Fruit fly (Drosophila melanogaster) whole organism, embryonic: ENCODE results near the gene drongo.

Source experiments
- CG11085 ChIP-seq: fragments of 200-800 bp; sonication (Bioruptor generic); IDR thresholded peaks from 2 replicates; pipeline ENCODE4 v1.3.6; 2022; ENCODE audit warnings: missing biosample characterization, missing genetic modification characterization
- CG11695 ChIP-seq: fragments of 200-800 bp; sonication (Bioruptor generic); IDR thresholded peaks from 3 replicates; pipeline ENCODE4 v1.3.6; 2022; ENCODE audit warnings: missing biosample characterization, missing genetic modification characterization
- CG12236 ChIP-seq: fragments of 200-800 bp; sonication (Bioruptor generic); optimal IDR thresholded peaks from 2 replicates; lab custom pipeline; 2016; ENCODE audit warnings: missing biosample characterization, missing genetic modification characterization
- CG12391 ChIP-seq: fragments of 200-800 bp; sonication (Bioruptor generic); optimal IDR thresholded peaks from 3 replicates; lab custom pipeline; 2018; ENCODE audit warnings: missing biosample characterization, mild to moderate bottlenecking, missing genetic modification characterization, moderate library complexity
- CG14965 ChIP-seq: fragments of 200-800 bp; sonication (Bioruptor generic); optimal IDR thresholded peaks from 2 replicates; lab custom pipeline; 2016; ENCODE audit warnings: missing biosample characterization, missing genetic modification characterization, borderline replicate concordance
- CG16815 ChIP-seq: fragments of 200-800 bp; sonication (Bioruptor generic); optimal IDR thresholded peaks from 3 replicates; lab custom pipeline; 2017; ENCODE audit warnings: missing biosample characterization, mild to moderate bottlenecking, missing genetic modification characterization
- CG17186 ChIP-seq: fragments of 200-800 bp; sonication (Bioruptor generic); optimal IDR thresholded peaks from 3 replicates; lab custom pipeline; 2017; ENCODE audit warnings: missing biosample characterization, missing genetic modification reagents, missing genetic modification characterization
- CG18619 ChIP-seq: fragments of 200-800 bp; sonication (Bioruptor generic); optimal IDR thresholded peaks from 3 replicates; lab custom pipeline; 2017; ENCODE audit warnings: missing biosample characterization, mild to moderate bottlenecking, missing genetic modification characterization
- CG30431 ChIP-seq: fragments of 200-800 bp; sonication (Bioruptor generic); optimal IDR thresholded peaks from 2 replicates; lab custom pipeline; 2017; ENCODE audit warnings: missing biosample characterization, missing genetic modification characterization
- CG3281 ChIP-seq: fragments of 200-800 bp; sonication (Bioruptor generic); optimal IDR thresholded peaks from 3 replicates; lab custom pipeline; 2017; ENCODE audit warnings: missing biosample characterization, mild to moderate bottlenecking, missing genetic modification characterization
- CG3407 ChIP-seq: fragments of 200-800 bp; sonication (Bioruptor generic); optimal IDR thresholded peaks from 2 replicates; lab custom pipeline; 2018; ENCODE audit warnings: missing biosample characterization, mild to moderate bottlenecking, missing genetic modification characterization
- CG6689 ChIP-seq: fragments of 200-800 bp; sonication (Bioruptor generic); IDR thresholded peaks from 2 replicates; pipeline ENCODE4 v1.3.6; 2022; ENCODE audit warnings: missing biosample characterization, missing genetic modification characterization
- CG7357 ChIP-seq: fragments of 200-800 bp; sonication (Bioruptor generic); IDR thresholded peaks from 3 replicates; pipeline ENCODE4 v1.3.6; 2022; ENCODE audit warnings: missing biosample characterization, missing genetic modification characterization
- CG8290 ChIP-seq, 3 experiments: fragments of 200-800 bp; sonication (Bioruptor generic); optimal IDR thresholded peaks; 2 replicates each; lab custom pipeline; 2016 to 2019; ENCODE audit warnings: missing biosample characterization in 3 of 3, missing genetic modification characterization in 3 of 3, mild to moderate bottlenecking in 2 of 3, moderate library complexity in 1 of 3
- CG9817 ChIP-seq: fragments of 200-800 bp; sonication (Bioruptor generic); optimal IDR thresholded peaks from 2 replicates; lab custom pipeline; 2018; ENCODE audit warnings: missing biosample characterization, mild to moderate bottlenecking, missing genetic modification characterization, moderate library complexity
- CG9876 ChIP-seq: fragments of 200-800 bp; sonication (Bioruptor generic); optimal IDR thresholded peaks from 2 replicates; lab custom pipeline; 2016; ENCODE audit warnings: missing biosample characterization, missing genetic modification characterization
- Dip3 ChIP-seq: fragments of 200-800 bp; sonication (Bioruptor generic); optimal IDR thresholded peaks from 3 replicates; lab custom pipeline; 2016; ENCODE audit warnings: missing biosample characterization, missing genetic modification characterization
- Drgx ChIP-seq: fragments of 200-800 bp; sonication (Bioruptor generic); IDR thresholded peaks from 2 replicates; pipeline ENCODE4 v1.3.6; 2022; ENCODE audit warnings: missing biosample characterization, missing genetic modification characterization
- E2f1 ChIP-seq: fragments of 200-800 bp; sonication (Bioruptor generic); IDR thresholded peaks from 2 replicates; pipeline ENCODE4 v1.3.6; 2022; ENCODE audit warnings: missing biosample characterization, missing genetic modification characterization
- ERR ChIP-seq: fragments of 200-800 bp; sonication (Bioruptor generic); optimal IDR thresholded peaks from 2 replicates; lab custom pipeline; 2016; ENCODE audit warnings: missing biosample characterization, missing genetic modification characterization
- Elba2 ChIP-seq: fragments of 200-800 bp; sonication (Bioruptor generic); optimal IDR thresholded peaks from 3 replicates; lab custom pipeline; 2016; ENCODE audit warnings: missing biosample characterization, missing genetic modification characterization
- Fer3 ChIP-seq: fragments of 200-800 bp; sonication (Bioruptor generic); optimal IDR thresholded peaks from 2 replicates; lab custom pipeline; 2018; ENCODE audit warnings: missing biosample characterization, mild to moderate bottlenecking, missing genetic modification characterization, moderate library complexity
- HLH3B ChIP-seq: fragments of 200-800 bp; sonication (Bioruptor generic); IDR thresholded peaks from 2 replicates; pipeline ENCODE4 v1.3.6; 2022; ENCODE audit warnings: missing biosample characterization, missing genetic modification characterization
- HLHmδ ChIP-seq: fragments of 200-800 bp; sonication (Bioruptor generic); optimal IDR thresholded peaks from 2 replicates; lab custom pipeline; 2018; ENCODE audit warnings: missing biosample characterization, mild to moderate bottlenecking, missing genetic modification characterization, moderate library complexity
- HmgD ChIP-seq: fragments of 200-800 bp; sonication (Bioruptor generic); optimal IDR thresholded peaks from 3 replicates; lab custom pipeline; 2016; ENCODE audit warnings: missing biosample characterization, missing genetic modification characterization
- Lhr ChIP-seq: fragments of 200-800 bp; sonication (Bioruptor generic); optimal IDR thresholded peaks from 3 replicates; lab custom pipeline; 2017; ENCODE audit warnings: mild to moderate bottlenecking, missing biosample characterization, missing genetic modification reagents, missing genetic modification characterization
- Nf-YC ChIP-seq: fragments of 200-800 bp; optimal IDR thresholded peaks from 3 replicates; lab custom pipeline; 2019; ENCODE audit warnings: missing biosample characterization, mild to moderate bottlenecking, missing genetic modification characterization, moderate library complexity
- Oli ChIP-seq: fragments of 200-800 bp; sonication (Bioruptor generic); optimal IDR thresholded peaks from 2 replicates; lab custom pipeline; 2018; ENCODE audit warnings: missing biosample characterization, mild to moderate bottlenecking, missing genetic modification characterization, moderate library complexity
- Rx ChIP-seq: fragments of 200-800 bp; sonication (Bioruptor generic); IDR thresholded peaks from 2 replicates; pipeline ENCODE4 v1.3.6; 2022; ENCODE audit warnings: missing biosample characterization, missing genetic modification characterization
- Taf1 ChIP-seq: fragments of 200-800 bp; sonication (Bioruptor generic); IDR thresholded peaks from 2 replicates; pipeline ENCODE4 v1.3.6; 2022; ENCODE audit warnings: missing biosample characterization, missing genetic modification characterization
- Vsx1 ChIP-seq: fragments of 200-800 bp; sonication (Bioruptor generic); optimal IDR thresholded peaks from 2 replicates; lab custom pipeline; 2017; ENCODE audit warnings: missing biosample characterization, mild to moderate bottlenecking, missing genetic modification characterization, missing genetic modification reagents
- bigmax ChIP-seq: fragments of 200-800 bp; sonication (Bioruptor generic); optimal IDR thresholded peaks from 2 replicates; lab custom pipeline; 2018; ENCODE audit warnings: missing biosample characterization, mild to moderate bottlenecking, missing genetic modification characterization
- bowl ChIP-seq: fragments of 200-800 bp; sonication (Bioruptor generic); IDR thresholded peaks from 2 replicates; pipeline ENCODE4 v1.3.6; 2022; ENCODE audit warnings: missing biosample characterization, missing genetic modification characterization
- dan ChIP-seq: fragments of 200-800 bp; sonication (Bioruptor generic); IDR thresholded peaks from 2 replicates; pipeline ENCODE4 v1.3.6; 2022; ENCODE audit warnings: missing biosample characterization, missing genetic modification characterization
- danr ChIP-seq: fragments of 200-800 bp; sonication (Bioruptor generic); IDR thresholded peaks from 2 replicates; pipeline ENCODE4 v1.3.6; 2022; ENCODE audit warnings: missing biosample characterization, missing genetic modification characterization
- esg ChIP-seq: fragments of 200-800 bp; sonication (Bioruptor generic); conservative IDR thresholded peaks from 2 replicates; pipeline ENCODE4 v1.3.6; 2022; ENCODE audit warnings: missing biosample characterization, missing genetic modification characterization
- eve ChIP-seq, 2 experiments: fragments of >200 bp; optimal IDR thresholded peaks; 2 replicates each; lab custom pipeline; 2017; ENCODE audit warnings: missing biosample characterization in 2 of 2, missing genetic modification characterization in 2 of 2
- ewg ChIP-seq: fragments of 200-800 bp; sonication (Bioruptor generic); optimal IDR thresholded peaks from 3 replicates; lab custom pipeline; 2017; ENCODE audit warnings: mild to moderate bottlenecking, missing biosample characterization, missing genetic modification reagents, missing genetic modification characterization
- lilli ChIP-seq: fragments of 200-800 bp; sonication (Bioruptor generic); optimal IDR thresholded peaks from 3 replicates; lab custom pipeline; 2016; ENCODE audit warnings: missing biosample characterization, missing genetic modification characterization
- nom ChIP-seq: fragments of 200-800 bp; sonication (Bioruptor generic); optimal IDR thresholded peaks from 2 replicates; lab custom pipeline; 2017; ENCODE audit warnings: missing biosample characterization, missing genetic modification characterization, mild to moderate bottlenecking, moderate library complexity, missing genetic modification reagents
- prd ChIP-seq, 3 experiments: fragments of >200 bp in 2 of 3; fragments of 200-800 bp in 1 of 3; sonication (Bioruptor generic) in 1 of 3; optimal IDR thresholded peaks in 2 of 3; IDR thresholded peaks in 1 of 3; 2 replicates in 2 of 3; 3 replicates in 1 of 3; pipeline versions ENCODE4 v1.3.6 to Lab custom; 2017 to 2022; ENCODE audit warnings: missing biosample characterization in 1 of 3, missing genetic modification characterization in 1 of 3
- sd ChIP-seq: fragments of 200-800 bp; sonication (Bioruptor generic); optimal IDR thresholded peaks from 3 replicates; lab custom pipeline; 2018; ENCODE audit warnings: missing biosample characterization, mild to moderate bottlenecking, missing genetic modification characterization, moderate library complexity
- sima ChIP-seq: fragments of 200-800 bp; sonication (Bioruptor generic); optimal IDR thresholded peaks from 2 replicates; lab custom pipeline; 2016; ENCODE audit warnings: missing biosample characterization, missing genetic modification characterization
- so ChIP-seq: fragments of 200-800 bp; sonication (Bioruptor generic); IDR thresholded peaks from 3 replicates; pipeline ENCODE4 v1.3.6; 2022; ENCODE audit warnings: missing biosample characterization, missing genetic modification characterization
- ttk ChIP-seq: fragments of 200-800 bp; sonication (Bioruptor generic); IDR thresholded peaks from 2 replicates; pipeline ENCODE4 v2.1.2; 2022; ENCODE audit warnings: missing biosample characterization, missing genetic modification characterization
- twi ChIP-seq: fragments of 200-800 bp; optimal IDR thresholded peaks from 2 replicates; lab custom pipeline; 2019; ENCODE audit warnings: missing biosample characterization, mild to moderate bottlenecking, missing genetic modification characterization, moderate library complexity
- vnd ChIP-seq: fragments of 200-800 bp; sonication (Bioruptor generic); IDR thresholded peaks from 3 replicates; pipeline ENCODE4 v1.3.6; 2022; ENCODE audit warnings: missing biosample characterization, missing genetic modification characterization; ENCODE audit not compliant: partially characterized antibody
- z ChIP-seq: fragments of 200-800 bp; sonication (Bioruptor generic); IDR thresholded peaks from 3 replicates; pipeline ENCODE4 v1.3.6; 2022; ENCODE audit warnings: missing biosample characterization, missing genetic modification characterization

Gene drongo

dm6 chr2L:866950-867744 is 16.3 kb upstream of the drongo start (continued):
- peak; percentile 89 for TF ChIP-seq CG11085
- peak; percentile 96 for TF ChIP-seq lilli (GFP tag; lab: Kevin White, UChicago)
- TF ChIP-seq HLH3B, result peak; percentile 96
- peak; percentile 88 for TF ChIP-seq CG8290 (GFP tag; optimal IDR thresholded peaks at IDR 0.05; lab: Kevin White, UChicago)
- TF ChIP-seq CG8290 (tag; optimal IDR thresholded peaks at IDR 0.05; lab: Kevin White, UChicago), result peak; percentile 26 to 98
- peak; percentile 86 for TF ChIP-seq CG16815 (GFP tag; lab: Kevin White, UChicago)
- TF ChIP-seq CG7357 (GFP tag; lab: Robert Waterston, UW), result peak; percentile 84
- peak; percentile 83 for TF ChIP-seq twi
- peak; percentile 93 for TF ChIP-seq CG12391 (tag; lab: Kevin White, UChicago)
- no peak for TF ChIP-seq CG14965 (GFP tag; lab: Kevin White, UChicago)
- TF ChIP-seq danr, result peak; percentile 84
- TF ChIP-seq CG17186 (GFP tag; lab: Kevin White, UChicago), result peak; percentile 2
- peak; percentile 62 for TF ChIP-seq nom
- no peak for TF ChIP-seq z (GFP tag; lab: Robert Waterston, UW)
- TF ChIP-seq so (GFP tag; lab: Robert Waterston, UW), result peak; percentile 93
- peak; percentile 66; the same call in 1 of the 2 replicates for TF ChIP-seq dan
- peak; percentile 81 for TF ChIP-seq CG3407 (GFP tag; lab: Kevin White, UChicago)
- peak; percentile 63 for TF ChIP-seq Lhr
- TF ChIP-seq HmgD (GFP tag; lab: Kevin White, UChicago), result no peak
- TF ChIP-seq HLHmδ (GFP tag; lab: Kevin White, UChicago), result no peak
- TF ChIP-seq eve (GFP tag; optimal IDR thresholded peaks at IDR 0.05; lab: Kevin White, UChicago), result no peak
- TF ChIP-seq Drgx (GFP tag; lab: Robert Waterston, UW), result peak; percentile 97
- peak; percentile 53 for TF ChIP-seq CG9876 (GFP tag; lab: Kevin White, UChicago)
- TF ChIP-seq bowl, result peak; percentile 89
- peak; percentile 91 for TF ChIP-seq Taf1
- peak; percentile 81 for TF ChIP-seq CG30431 (GFP tag; lab: Kevin White, UChicago)
- TF ChIP-seq Dip3 (GFP tag; lab: Kevin White, UChicago), result peak; percentile 89
- peak; percentile 26 for TF ChIP-seq bigmax
- TF ChIP-seq CG6689 (GFP tag; lab: Robert Waterston, UW), result peak; percentile 93
- peak; percentile 90 for TF ChIP-seq ttk
- TF ChIP-seq esg (GFP tag; lab: Robert Waterston, UW), result peak; percentile 92
- peak; percentile 90 for TF ChIP-seq Rx (GFP tag; lab: Robert Waterston, UW)
- TF ChIP-seq sd (tag; lab: Kevin White, UChicago), result peak; percentile 99
- TF ChIP-seq CG9817, result peak; percentile 96
- peak; percentile 70 for TF ChIP-seq CG12236 (GFP tag; lab: Kevin White, UChicago)
- TF ChIP-seq ewg (GFP tag; lab: Kevin White, UChicago), result peak; percentile 71
- peak; percentile 91 for TF ChIP-seq Elba2 (GFP tag; lab: Kevin White, UChicago)
- TF ChIP-seq CG11695, result peak; percentile 92
- TF ChIP-seq vnd (GFP tag; lab: Robert Waterston, UW), result no peak
- TF ChIP-seq prd (optimal IDR thresholded peaks at IDR 0.05; lab: Kevin White, UChicago), result no peak
- peak; percentile 97 for TF ChIP-seq prd (GFP tag; IDR thresholded peaks at IDR 0.05; lab: Robert Waterston, UW)
- peak; percentile 87 for TF ChIP-seq CG18619 (GFP tag; lab: Kevin White, UChicago)
- TF ChIP-seq ERR (GFP tag; lab: Kevin White, UChicago), result peak; percentile 85
- peak; percentile 75 for TF ChIP-seq sima
- peak; percentile 94 for TF ChIP-seq Oli (tag; lab: Kevin White, UChicago)
- peak; percentile 89 for TF ChIP-seq CG3281 (GFP tag; lab: Kevin White, UChicago)
- peak; percentile 82 for TF ChIP-seq Nf-YC (tag; lab: Kevin White, UChicago)
- peak; percentile 95 for TF ChIP-seq Fer3 (tag; lab: Kevin White, UChicago)
- peak; percentile 46 for TF ChIP-seq Vsx1
- peak; percentile 96 for TF ChIP-seq E2f1 (GFP tag; lab: Robert Waterston, UW)
